Fruit fly (Drosophila melanogaster) whole organism, wandering third instar larva: ENCODE data around the gene CG43052.
A peak's percentile ranks its signal among the peaks of the same experiment; 100 is the strongest.

Source experiments
- Abd-B ChIP-seq: fragments of >200 bp; optimal IDR thresholded peaks from 2 replicates; lab custom pipeline; 2017; ENCODE audit warnings: missing biosample characterization, missing genetic modification characterization
- CG32264 ChIP-seq: fragments of 200-800 bp; sonication (Bioruptor generic); optimal IDR thresholded peaks from 2 replicates; lab custom pipeline; 2016; ENCODE audit warnings: missing biosample characterization, missing genetic modification characterization
- CG9705 ChIP-seq: fragments of 200-800 bp; sonication (Bioruptor generic); optimal IDR thresholded peaks from 2 replicates; lab custom pipeline; 2018; ENCODE audit warnings: missing biosample characterization, mild to moderate bottlenecking, missing genetic modification characterization
- CrebA ChIP-seq: fragments of 200-800 bp; sonication (Bioruptor generic); optimal IDR thresholded peaks from 2 replicates; lab custom pipeline; 2016; ENCODE audit warnings: missing biosample characterization, mild to moderate bottlenecking, missing genetic modification characterization, borderline replicate concordance
- Dfd ChIP-seq: fragments of >200 bp; optimal IDR thresholded peaks from 2 replicates; lab custom pipeline; 2017; ENCODE audit warnings: missing biosample characterization, missing genetic modification characterization
- Dif ChIP-seq: fragments of 200-275, 200-300 bp; sonication (Bioruptor generic); optimal IDR thresholded peaks from 2 replicates; lab custom pipeline; 2018; ENCODE audit warnings: missing biosample characterization, missing genetic modification characterization; ENCODE audit not compliant: partially characterized antibody
- GATAd ChIP-seq: sonication (Bioruptor generic); optimal IDR thresholded peaks from 2 replicates; lab custom pipeline; 2016; ENCODE audit warnings: missing biosample characterization, missing genetic modification characterization
- HLH106 ChIP-seq: fragments of 200-800 bp; optimal IDR thresholded peaks from 3 replicates; lab custom pipeline; 2019; ENCODE audit warnings: missing biosample characterization, mild to moderate bottlenecking, missing genetic modification characterization, moderate library complexity
- Hnf4 ChIP-seq: fragments of 200-800 bp; sonication (Bioruptor generic); optimal IDR thresholded peaks from 2 replicates; lab custom pipeline; 2016; ENCODE audit warnings: missing biosample characterization, mild to moderate bottlenecking, missing genetic modification characterization
- Hr78 ChIP-seq: fragments of >200 bp; optimal IDR thresholded peaks from 2 replicates; lab custom pipeline; 2017; ENCODE audit warnings: missing biosample characterization, missing genetic modification characterization
- Hr83 ChIP-seq: fragments of 200-300 bp; sonication (Bioruptor generic); optimal IDR thresholded peaks from 2 replicates; lab custom pipeline; 2016; ENCODE audit warnings: missing biosample characterization, mild to moderate bottlenecking, missing genetic modification characterization, moderate library complexity; ENCODE audit not compliant: poor library complexity, severe bottlenecking
- Jra ChIP-seq: sonication (Bioruptor generic); optimal IDR thresholded peaks from 2 replicates; lab custom pipeline; 2016; ENCODE audit warnings: missing biosample characterization, missing genetic modification characterization
- Mio ChIP-seq: sonication (Bioruptor generic); optimal IDR thresholded peaks from 2 replicates; lab custom pipeline; 2016; ENCODE audit warnings: missing biosample characterization, missing genetic modification characterization
- Myc ChIP-seq: fragments of >200 bp; optimal IDR thresholded peaks from 2 replicates; lab custom pipeline; 2017
- N ChIP-seq: fragments of >200 bp; optimal IDR thresholded peaks from 2 replicates; lab custom pipeline; 2018; ENCODE audit warnings: missing biosample characterization, missing external identifiers, missing genetic modification characterization
- OdsH ChIP-seq: fragments of 200-800 bp; sonication (Bioruptor generic); optimal IDR thresholded peaks from 2 replicates; lab custom pipeline; 2016; ENCODE audit warnings: missing biosample characterization, mild to moderate bottlenecking, missing genetic modification characterization
- Rel ChIP-seq, 2 experiments: fragments of 200-800 bp; sonication (Bioruptor generic) in 1 of 2; optimal IDR thresholded peaks; 2 replicates in 1 of 2; 3 replicates in 1 of 2; lab custom pipeline; 2016 to 2019; ENCODE audit warnings: mild to moderate bottlenecking in 2 of 2, missing biosample characterization in 2 of 2, missing genetic modification characterization in 2 of 2, moderate library complexity in 1 of 2
- Sp1 ChIP-seq: fragments of 200-800 bp; sonication (Bioruptor generic); optimal IDR thresholded peaks from 3 replicates; lab custom pipeline; 2019; ENCODE audit warnings: missing biosample characterization, mild to moderate bottlenecking, missing genetic modification characterization, moderate library complexity
- Vsx2 ChIP-seq: fragments of 200-300, 225-300 bp; sonication (Bioruptor generic); optimal IDR thresholded peaks from 2 replicates; lab custom pipeline; 2018; ENCODE audit warnings: missing biosample characterization, missing genetic modification characterization; ENCODE audit not compliant: partially characterized antibody
- br ChIP-seq: fragments of 200-800 bp; sonication (Bioruptor generic); optimal IDR thresholded peaks from 2 replicates; lab custom pipeline; 2016; ENCODE audit warnings: missing biosample characterization, missing genetic modification characterization
- brk ChIP-seq: fragments of 200-800 bp; sonication (Bioruptor generic); optimal IDR thresholded peaks from 2 replicates; lab custom pipeline; 2016; ENCODE audit warnings: missing biosample characterization, mild to moderate bottlenecking, missing genetic modification characterization
- dl ChIP-seq, 2 experiments: fragments of 175-275, 200-275 bp in 1 of 2; fragments of 200-275 bp in 1 of 2; sonication (Bioruptor generic); optimal IDR thresholded peaks; lab custom pipeline; 2018; ENCODE audit warnings: mild to moderate bottlenecking in 2 of 2, missing biosample characterization in 2 of 2, missing genetic modification characterization in 2 of 2, moderate library complexity in 2 of 2; ENCODE audit not compliant: partially characterized antibody in 2 of 2, insufficient read depth in 1 of 2
- dmrt93B ChIP-seq: fragments of 200-800 bp; sonication (Bioruptor generic); optimal IDR thresholded peaks from 2 replicates; lab custom pipeline; 2018; ENCODE audit warnings: missing biosample characterization, mild to moderate bottlenecking, missing genetic modification characterization
- dsf ChIP-seq: sonication (Bioruptor generic); optimal IDR thresholded peaks from 2 replicates; lab custom pipeline; 2016; ENCODE audit warnings: missing biosample characterization, missing genetic modification characterization, borderline replicate concordance
- ey ChIP-seq: fragments of 200-800 bp; sonication (Bioruptor generic); optimal IDR thresholded peaks from 2 replicates; lab custom pipeline; 2016; ENCODE audit warnings: missing biosample characterization, missing genetic modification characterization
- foxo ChIP-seq, 2 experiments: fragments of 200-800 bp; sonication (Bioruptor generic); optimal IDR thresholded peaks; 2 replicates in 1 of 2; 3 replicates in 1 of 2; lab custom pipeline; 2016 to 2017; ENCODE audit warnings: missing biosample characterization in 2 of 2, missing genetic modification characterization in 2 of 2
- fru ChIP-seq: fragments of 200-800 bp; sonication (Bioruptor generic); optimal IDR thresholded peaks from 3 replicates; lab custom pipeline; 2016; ENCODE audit warnings: missing biosample characterization, mild to moderate bottlenecking, missing genetic modification characterization
- h ChIP-seq: fragments of 200-800 bp; sonication (Bioruptor generic); optimal IDR thresholded peaks from 3 replicates; lab custom pipeline; 2016; ENCODE audit warnings: missing biosample characterization, mild to moderate bottlenecking, missing genetic modification characterization
- jim ChIP-seq: fragments of 175-275, 200-325 bp; sonication (Bioruptor generic); optimal IDR thresholded peaks from 2 replicates; lab custom pipeline; 2016; ENCODE audit warnings: missing biosample characterization, mild to moderate bottlenecking, missing genetic modification characterization
- lola ChIP-seq: fragments of >200 bp; optimal IDR thresholded peaks from 2 replicates; lab custom pipeline; 2017; ENCODE audit warnings: missing biosample characterization, missing genetic modification characterization
- pan ChIP-seq: fragments of >200 bp; optimal IDR thresholded peaks from 2 replicates; lab custom pipeline; 2017
- psq ChIP-seq: fragments of 200-800 bp; sonication (Bioruptor generic); optimal IDR thresholded peaks from 3 replicates; lab custom pipeline; 2017; ENCODE audit warnings: missing biosample characterization, mild to moderate bottlenecking, missing genetic modification characterization, moderate library complexity
- rgr ChIP-seq: fragments of 200-800 bp; sonication (Bioruptor generic); optimal IDR thresholded peaks from 3 replicates; lab custom pipeline; 2016; ENCODE audit warnings: missing biosample characterization, mild to moderate bottlenecking, missing genetic modification characterization
- sage ChIP-seq: fragments of 200-800 bp; sonication (Bioruptor generic); optimal IDR thresholded peaks from 2 replicates; lab custom pipeline; 2016; ENCODE audit warnings: missing biosample characterization, mild to moderate bottlenecking, missing genetic modification characterization
- sv ChIP-seq: fragments of 200-800 bp; sonication (Bioruptor generic); optimal IDR thresholded peaks from 3 replicates; lab custom pipeline; 2016; ENCODE audit warnings: missing biosample characterization, missing genetic modification characterization
- tai ChIP-seq: sonication (Bioruptor generic); optimal IDR thresholded peaks from 2 replicates; lab custom pipeline; 2016; ENCODE audit warnings: missing biosample characterization, missing genetic modification characterization
- usp ChIP-seq: fragments of >200 bp; optimal IDR thresholded peaks from 2 replicates; lab custom pipeline; 2017; ENCODE audit warnings: missing biosample characterization, missing genetic modification characterization
- woc ChIP-seq: sonication (Bioruptor generic); optimal IDR thresholded peaks from 2 replicates; lab custom pipeline; 2016; ENCODE audit warnings: missing biosample characterization, mild to moderate bottlenecking, missing genetic modification characterization

CG43052 gene

dm6 chr2L:14367274-14367669 is 15.4 kb downstream of the CG43052 start:
- TF ChIP-seq OdsH = peak; percentile 40
- TF ChIP-seq rgr (GFP tag; lab: Kevin White, UChicago) = peak; percentile 35
- TF ChIP-seq sv (GFP tag; lab: Kevin White, UChicago) = no peak
- no peak for TF ChIP-seq CG32264
- peak in 1 of 2 experiments; percentile 62 for TF ChIP-seq foxo (GFP tag; optimal IDR thresholded peaks at IDR 0.05; lab: Kevin White, UChicago)
- peak; percentile 77 for TF ChIP-seq HLH106
- TF ChIP-seq Rel (GFP tag; optimal IDR thresholded peaks at IDR 0.05; lab: Kevin White, UChicago) = no peak
- no peak for TF ChIP-seq Rel (tag; optimal IDR thresholded peaks at IDR 0.05; lab: Kevin White, UChicago)
- no peak for TF ChIP-seq psq (GFP tag; lab: Kevin White, UChicago)
- no peak for TF ChIP-seq Mio
- no peak for TF ChIP-seq Hr78 (GFP tag; lab: Kevin White, UChicago)
- TF ChIP-seq Myc = no peak
- TF ChIP-seq Dif (GFP tag; lab: Kevin White, UChicago) = no peak
- TF ChIP-seq CG9705 (GFP tag; lab: Kevin White, UChicago) = no peak
- TF ChIP-seq usp (GFP tag; lab: Kevin White, UChicago) = no peak
- TF ChIP-seq Dfd = no peak
- no peak for TF ChIP-seq CrebA (GFP tag; lab: Kevin White, UChicago)
- no peak for TF ChIP-seq lola (GFP tag; lab: Kevin White, UChicago)
- no peak for TF ChIP-seq Jra (GFP tag; lab: Kevin White, UChicago)
- TF ChIP-seq Vsx2 (GFP tag; lab: Kevin White, UChicago) = no peak
- TF ChIP-seq Sp1 (GFP tag; lab: Kevin White, UChicago) = peak; percentile 57
- no peak for TF ChIP-seq pan (lab: Kevin White, UChicago)
- TF ChIP-seq fru (GFP tag; lab: Kevin White, UChicago) = peak; percentile 30
- TF ChIP-seq dmrt93B = peak; percentile 63
- TF ChIP-seq Abd-B (GFP tag; lab: Kevin White, UChicago) = no peak
- TF ChIP-seq h = peak; percentile 59
- TF ChIP-seq dsf (GFP tag; lab: Kevin White, UChicago) = no peak
- no peak for TF ChIP-seq tai
- TF ChIP-seq woc (GFP tag; lab: Kevin White, UChicago) = peak; percentile 28
- no peak for TF ChIP-seq Hr83 (GFP tag; lab: Kevin White, UChicago)
- no peak for TF ChIP-seq brk (GFP tag; lab: Kevin White, UChicago)
- peak; percentile 2 for TF ChIP-seq ey (GFP tag; lab: Kevin White, UChicago)
- no peak for TF ChIP-seq dl (GFP tag; optimal IDR thresholded peaks at IDR 0.05; lab: Kevin White, UChicago; ENCODE audit: insufficient read depth in 1 of 2, partially characterized antibody in 2 of 2)
- no peak for TF ChIP-seq GATAd (GFP tag; lab: Kevin White, UChicago)
- no peak for TF ChIP-seq jim (GFP tag; lab: Kevin White, UChicago)
- TF ChIP-seq N = no peak
- no peak for TF ChIP-seq sage
- TF ChIP-seq br (GFP tag; lab: Kevin White, UChicago) = no peak
- TF ChIP-seq Hnf4 (GFP tag; lab: Kevin White, UChicago) = no peak
- TF ChIP-seq, all 38 proteins: peak for 10

DNA sequence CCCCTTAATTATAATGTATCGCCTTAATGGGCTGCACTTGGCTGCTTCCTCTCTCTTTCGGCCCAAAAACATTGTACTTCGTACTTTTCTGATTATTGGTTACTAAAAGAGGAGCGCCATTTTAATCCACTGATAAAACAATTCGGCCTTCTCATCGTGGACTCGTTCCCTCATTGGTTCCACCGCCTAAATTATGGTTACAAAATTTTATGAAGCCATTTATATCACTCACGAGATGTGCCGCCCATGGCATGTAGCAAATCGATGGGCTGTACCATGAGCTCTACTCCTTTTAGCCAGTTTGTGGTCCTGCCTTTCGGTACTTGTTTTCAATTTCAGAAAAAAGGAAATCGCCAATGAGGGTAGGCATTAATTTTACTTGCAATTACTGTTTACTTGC is 17.0 kb downstream of the CG43052 start:
- TF ChIP-seq jim (GFP tag; lab: Kevin White, UChicago) = no peak
- TF ChIP-seq, all 38 proteins: peak for 0
